Worm (Caenorhabditis elegans) whole organism, late embryonic: ENCODE measurements around the gene srw-2.

ENCODE experiments used
- ceh-18 ChIP-seq: sonication (generic microtip); optimal IDR thresholded peaks from 2 replicates; lab custom pipeline; 2016; ENCODE audit warnings: missing genetic modification characterization, missing compliant biosample characterization
- ceh-19 ChIP-seq: fragments of 200-800 bp; sonication (Bioruptor generic); optimal IDR thresholded peaks from 2 replicates; lab custom pipeline; 2018; ENCODE audit warnings: mild to moderate bottlenecking, missing genetic modification characterization, missing compliant biosample characterization
- ceh-22 ChIP-seq: sonication (generic microtip); optimal IDR thresholded peaks from 2 replicates; lab custom pipeline; 2017; ENCODE audit warnings: missing biosample characterization, missing genetic modification characterization
- ceh-31 ChIP-seq: sonication (generic microtip); optimal IDR thresholded peaks from 2 replicates; lab custom pipeline; 2016; ENCODE audit warnings: missing genetic modification characterization, missing compliant biosample characterization
- ceh-45 ChIP-seq: fragments of 200-800 bp; sonication (Bioruptor generic); IDR thresholded peaks from 2 replicates; pipeline ENCODE4 v1.3.6; 2022; ENCODE audit warnings: missing genetic modification reagents, missing genetic modification characterization, missing compliant biosample characterization
- ceh-48 ChIP-seq: sonication (generic microtip); optimal IDR thresholded peaks from 2 replicates; lab custom pipeline; 2016; ENCODE audit warnings: missing genetic modification characterization, inconsistent platforms, missing compliant biosample characterization
- ceh-6 ChIP-seq: fragments of 200-800 bp; sonication (Bioruptor generic); optimal IDR thresholded peaks from 2 replicates; lab custom pipeline; 2018; ENCODE audit warnings: mild to moderate bottlenecking, missing genetic modification characterization, missing compliant biosample characterization
- ceh-9 ChIP-seq: sonication (generic microtip); optimal IDR thresholded peaks from 2 replicates; lab custom pipeline; 2016; ENCODE audit warnings: mild to moderate bottlenecking, missing genetic modification characterization, inconsistent platforms, missing compliant biosample characterization
- dmd-4 ChIP-seq: sonication (generic microtip); optimal IDR thresholded peaks from 2 replicates; lab custom pipeline; 2016; ENCODE audit warnings: borderline replicate concordance, missing genetic modification characterization, missing compliant biosample characterization
- dve-1 ChIP-seq: sonication (generic microtip); optimal IDR thresholded peaks from 2 replicates; lab custom pipeline; 2017; ENCODE audit warnings: antibody characterized with exemption, mild to moderate bottlenecking, missing genetic modification characterization, missing compliant biosample characterization
- elt-4 ChIP-seq: sonication (generic microtip); optimal IDR thresholded peaks from 2 replicates; lab custom pipeline; 2016; ENCODE audit warnings: missing genetic modification characterization, missing compliant biosample characterization
- ets-4 ChIP-seq: sonication (generic microtip); optimal IDR thresholded peaks from 2 replicates; lab custom pipeline; 2016; ENCODE audit warnings: missing genetic modification characterization, missing compliant biosample characterization
- fkh-6 ChIP-seq: sonication (generic microtip); optimal IDR thresholded peaks from 2 replicates; lab custom pipeline; 2016; ENCODE audit warnings: missing genetic modification characterization, missing compliant biosample characterization
- gmeb-2 ChIP-seq: sonication (generic microtip); optimal IDR thresholded peaks from 2 replicates; lab custom pipeline; 2016; ENCODE audit warnings: missing genetic modification characterization, inconsistent platforms, missing compliant biosample characterization
- hlh-13 ChIP-seq: fragments of 200-800 bp; sonication (Bioruptor generic); optimal IDR thresholded peaks from 2 replicates; lab custom pipeline; 2018; ENCODE audit warnings: mild to moderate bottlenecking, missing genetic modification characterization, missing compliant biosample characterization
- hlh-6 ChIP-seq: sonication (generic microtip); optimal IDR thresholded peaks from 2 replicates; lab custom pipeline; 2016; ENCODE audit warnings: missing genotype, missing genetic modification characterization, missing compliant biosample characterization
- lim-6 ChIP-seq: sonication (generic microtip); optimal IDR thresholded peaks from 2 replicates; lab custom pipeline; 2016; ENCODE audit warnings: missing genetic modification characterization, missing compliant biosample characterization
- nfya-1 ChIP-seq: sonication (generic microtip); optimal IDR thresholded peaks from 2 replicates; lab custom pipeline; 2017; ENCODE audit warnings: missing genetic modification characterization, mild to moderate bottlenecking, missing compliant biosample characterization, antibody characterized with exemption, moderate library complexity
- nhr-232 ChIP-seq: sonication (generic microtip); optimal IDR thresholded peaks from 2 replicates; lab custom pipeline; 2016; ENCODE audit warnings: missing genetic modification characterization, missing compliant biosample characterization
- npax-4 ChIP-seq: sonication (generic microtip); optimal IDR thresholded peaks from 2 replicates; lab custom pipeline; 2016; ENCODE audit warnings: missing genetic modification characterization, missing compliant biosample characterization
- pqm-1 ChIP-seq: sonication (generic microtip); optimal IDR thresholded peaks from 2 replicates; lab custom pipeline; 2016; ENCODE audit warnings: missing genetic modification characterization, missing compliant biosample characterization
- ref-2 ChIP-seq: sonication (generic microtip); optimal IDR thresholded peaks from 2 replicates; lab custom pipeline; 2016; ENCODE audit warnings: missing genetic modification characterization, missing compliant biosample characterization
- rnt-1 ChIP-seq: sonication (generic microtip); optimal IDR thresholded peaks from 2 replicates; lab custom pipeline; 2016; ENCODE audit warnings: missing genetic modification characterization, missing compliant biosample characterization
- sdc-2 ChIP-seq: sonication (generic microtip); optimal IDR thresholded peaks from 2 replicates; lab custom pipeline; 2016; ENCODE audit warnings: missing genotype, missing genetic modification characterization, missing compliant biosample characterization
- syd-9 ChIP-seq: sonication (generic microtip); optimal IDR thresholded peaks from 2 replicates; lab custom pipeline; 2016; ENCODE audit warnings: mild to moderate bottlenecking, missing genetic modification characterization, moderate library complexity, missing compliant biosample characterization
- unc-42 ChIP-seq: sonication (generic microtip); optimal IDR thresholded peaks from 2 replicates; lab custom pipeline; 2016; ENCODE audit warnings: missing genotype, missing genetic modification characterization, missing compliant biosample characterization
- unc-55 ChIP-seq: sonication (generic microtip); optimal IDR thresholded peaks from 2 replicates; lab custom pipeline; 2017; ENCODE audit warnings: missing biosample characterization, missing genetic modification reagents, missing genetic modification characterization
- unc-86 ChIP-seq: sonication (generic microtip); optimal IDR thresholded peaks from 2 replicates; lab custom pipeline; 2016; ENCODE audit warnings: missing genetic modification characterization, missing compliant biosample characterization
- ztf-16 ChIP-seq: sonication (generic microtip); optimal IDR thresholded peaks from 2 replicates; lab custom pipeline; 2017; ENCODE audit warnings: missing genetic modification characterization, missing compliant biosample characterization

Gene srw-2

ce11 chrV:2815956-2816355 is 14.7 kb upstream of the srw-2 start, which contains the start of gene F54E2.5:
F54E2.5 (minus strand) TSS chrV:2816056.
- TF ChIP-seq ceh-45 (GFP tag; lab: Robert Waterston, UW) (no peak), fkh-6 (tag; lab: Kevin White, UChicago) (no peak), sdc-2 (tag; lab: Kevin White, UChicago) (no peak)

ce11 chrV:2818117-2818516 is 12.6 kb upstream of the srw-2 start, which contains the start of gene srt-34:
srt-34 (minus strand) TSS chrV:2818217.
- TF ChIP-seq ceh-18 (tag; lab: Kevin White, UChicago) (no peak), ceh-19 (no peak), hlh-13 (GFP tag; lab: Kevin White, UChicago) (no peak), sdc-2 (tag; lab: Kevin White, UChicago) (no peak), elt-4 (tag; lab: Kevin White, UChicago) (no peak), gmeb-2 (no peak), syd-9 (tag; lab: Kevin White, UChicago) (no peak), dmd-4 (tag; lab: Kevin White, UChicago) (no peak), nhr-232 (no peak), nfya-1 (tag; lab: Kevin White, UChicago) (no peak), ref-2 (tag; lab: Kevin White, UChicago) (no peak), lim-6 (tag; lab: Kevin White, UChicago) (no peak), unc-55 (GFP tag; lab: Kevin White, UChicago) (no peak), unc-42 (tag; lab: Kevin White, UChicago) (no peak), npax-4 (tag; lab: Kevin White, UChicago) (no peak)

ce11 chrV:2821618-2822272 is 8.9 kb upstream of the srw-2 start, which contains the start of gene srh-36:
srh-36 (minus strand) TSS chrV:2821668.
- TF ChIP-seq unc-86 (tag; lab: Kevin White, UChicago) (no peak), ceh-48 (tag; lab: Kevin White, UChicago) (no peak)

- TF ChIP-seq dve-1 (tag; lab: Kevin White, UChicago) (peak; percentile 85), ceh-22 (tag; lab: Kevin White, UChicago) (no peak), pqm-1 (tag; lab: Kevin White, UChicago) (no peak)
These were observed 4.7 kb upstream of the srw-2 start for ce11 chrV:2825978-2826377.

- TF ChIP-seq hlh-6 (tag; lab: Kevin White, UChicago) = no peak
- TF ChIP-seq ceh-31 (tag; lab: Kevin White, UChicago) = no peak
- no peak for TF ChIP-seq ceh-6 (GFP tag; lab: Kevin White, UChicago)
- no peak for TF ChIP-seq ceh-22 (tag; lab: Kevin White, UChicago)
- TF ChIP-seq ets-4 (tag; lab: Kevin White, UChicago) = no peak
- no peak for TF ChIP-seq ceh-9 (tag; lab: Kevin White, UChicago)
- TF ChIP-seq ceh-45 (GFP tag; lab: Robert Waterston, UW) = no peak
- peak; percentile 1 for TF ChIP-seq unc-42 (tag; lab: Kevin White, UChicago)
These were observed 3.9 kb upstream of the srw-2 start, which contains the start of gene T03D3.5 for ce11 chrV:2826815-2827214. T03D3.5 (minus strand) TSS chrV:2826835.

- no peak for TF ChIP-seq dmd-4 (tag; lab: Kevin White, UChicago)
These were observed 2.0 kb downstream of the srw-2 start, which contains the start of gene srj-50 for ce11 chrV:2832666-2833065. srj-50 (plus strand) TSS chrV:2832966.

ce11 chrV:2836501-2836900 is 5.8 kb downstream of the srw-2 start, which contains the start of gene srj-45:
srj-45 (minus strand) TSS chrV:2836601.
- TF ChIP-seq rnt-1 (no peak), ztf-16 (tag; lab: Kevin White, UChicago) (no peak), npax-4 (tag; lab: Kevin White, UChicago) (no peak)
